Fruit fly (Drosophila melanogaster) whole organism, pupa: ENCODE data around the gene RhoGAP16F.

Experiments
- CG10348 ChIP-seq: fragments of 200-800 bp; sonication (Bioruptor generic); IDR thresholded peaks from 2 replicates; pipeline ENCODE4 v1.3.6; 2022; ENCODE audit warnings: missing biosample characterization, missing genetic modification characterization
- CG12605 ChIP-seq: fragments of 200-800 bp; sonication (Bioruptor generic); IDR thresholded peaks from 2 replicates; pipeline ENCODE4 v1.3.6; 2022; ENCODE audit warnings: missing biosample characterization, missing genetic modification characterization
- CG13204 ChIP-seq: fragments of 200-800 bp; sonication (Bioruptor generic); optimal IDR thresholded peaks from 2 replicates; lab custom pipeline; 2018; ENCODE audit warnings: missing biosample characterization, mild to moderate bottlenecking, missing genetic modification characterization, moderate library complexity
- CG14655 ChIP-seq: fragments of 200-800 bp; sonication (Bioruptor generic); optimal IDR thresholded peaks from 3 replicates; lab custom pipeline; 2017; ENCODE audit warnings: mild to moderate bottlenecking, missing biosample characterization, missing genetic modification reagents, missing genetic modification characterization
- CG15710 ChIP-seq: fragments of 200-800 bp; sonication (Bioruptor generic); optimal IDR thresholded peaks from 2 replicates; lab custom pipeline; 2018; ENCODE audit warnings: missing biosample characterization, mild to moderate bottlenecking, missing genetic modification characterization, moderate library complexity
- CG17806 ChIP-seq: fragments of 200-800 bp; sonication (Bioruptor generic); optimal IDR thresholded peaks from 2 replicates; lab custom pipeline; 2018; ENCODE audit warnings: missing biosample characterization, mild to moderate bottlenecking, missing genetic modification characterization, moderate library complexity
- CG32121 ChIP-seq: fragments of 200-800 bp; sonication (Bioruptor generic); IDR thresholded peaks from 2 replicates; pipeline ENCODE4 v1.3.6; 2022; ENCODE audit warnings: missing biosample characterization, missing genetic modification characterization
- CG34367 ChIP-seq: fragments of 200-800 bp; sonication (Bioruptor generic); optimal IDR thresholded peaks from 2 replicates; lab custom pipeline; 2018; ENCODE audit warnings: missing biosample characterization, mild to moderate bottlenecking, missing genetic modification characterization
- CG4496 ChIP-seq: fragments of 200-800 bp; sonication (Bioruptor generic); IDR thresholded peaks from 3 replicates; pipeline ENCODE4 v1.3.6; 2022; ENCODE audit warnings: missing biosample characterization, missing genetic modification characterization
- CG8159 ChIP-seq: fragments of 200-800 bp; sonication (Bioruptor generic); optimal IDR thresholded peaks from 3 replicates; lab custom pipeline; 2018; ENCODE audit warnings: missing biosample characterization, mild to moderate bottlenecking, missing genetic modification characterization, moderate library complexity
- CG8301 ChIP-seq: fragments of 200-800 bp; sonication (Bioruptor generic); optimal IDR thresholded peaks from 2 replicates; lab custom pipeline; 2018; ENCODE audit warnings: missing biosample characterization, mild to moderate bottlenecking, missing genetic modification characterization
- CG9948 ChIP-seq: fragments of 200-800 bp; sonication (Bioruptor generic); optimal IDR thresholded peaks from 2 replicates; lab custom pipeline; 2018; ENCODE audit warnings: missing biosample characterization, mild to moderate bottlenecking, missing genetic modification characterization, moderate library complexity
- D1 ChIP-seq: fragments of 200-800 bp; sonication (Bioruptor generic); optimal IDR thresholded peaks from 2 replicates; lab custom pipeline; 2018; ENCODE audit warnings: missing biosample characterization, mild to moderate bottlenecking, missing genetic modification characterization, moderate library complexity
- EcR ChIP-seq: fragments of 200-800 bp; sonication (Bioruptor generic); optimal IDR thresholded peaks from 3 replicates; lab custom pipeline; 2019; ENCODE audit warnings: missing biosample characterization, missing genetic modification characterization, mild to moderate bottlenecking, moderate library complexity, missing genetic modification reagents
- Ets98B ChIP-seq: fragments of 200-800 bp; sonication (Bioruptor generic); IDR thresholded peaks from 2 replicates; pipeline ENCODE4 v1.3.6; 2022; ENCODE audit warnings: missing biosample characterization, missing genetic modification characterization
- Pif1A ChIP-seq: fragments of 200-800 bp; sonication (Bioruptor generic); optimal IDR thresholded peaks from 3 replicates; lab custom pipeline; 2016; ENCODE audit warnings: missing biosample characterization, missing genetic modification characterization
- Pif1B ChIP-seq: fragments of 200-800 bp; sonication (Bioruptor generic); optimal IDR thresholded peaks from 3 replicates; lab custom pipeline; 2016; ENCODE audit warnings: missing biosample characterization, missing genetic modification characterization
- Snoo ChIP-seq: fragments of 200-800 bp; sonication (Bioruptor generic); optimal IDR thresholded peaks from 3 replicates; lab custom pipeline; 2017; ENCODE audit warnings: missing biosample characterization, mild to moderate bottlenecking, missing genetic modification characterization, inconsistent platforms
- gl ChIP-seq: fragments of 200-800 bp; sonication (Bioruptor generic); optimal IDR thresholded peaks from 2 replicates; lab custom pipeline; 2018; ENCODE audit warnings: missing biosample characterization, mild to moderate bottlenecking, missing genetic modification characterization
- rn ChIP-seq: fragments of 200-800 bp; sonication (Bioruptor generic); IDR thresholded peaks from 2 replicates; pipeline ENCODE4 v1.3.6; 2022; ENCODE audit warnings: missing biosample characterization, missing genetic modification characterization

Gene RhoGAP16F

dm6 chrX:18130168-18130567, 37.2 kb downstream of the RhoGAP16F start, which contains the start of gene CG43133:
TSS of gene CG43133 (minus strand) at chrX:18130178.
- no peak for TF ChIP-seq CG17806
- TF ChIP-seq CG32121, result no peak
- TF ChIP-seq CG12605 (GFP tag; lab: Robert Waterston, UW), result no peak
- no peak for TF ChIP-seq CG15710
- TF ChIP-seq CG10348 (GFP tag; lab: Robert Waterston, UW), result no peak
- no peak for TF ChIP-seq Ets98B (GFP tag; lab: Robert Waterston, UW)
- no peak for TF ChIP-seq D1
- TF ChIP-seq Snoo (tag; lab: Kevin White, UChicago), result no peak
- TF ChIP-seq CG8301 (tag; lab: Kevin White, UChicago), result no peak
- no peak for TF ChIP-seq CG8159 (tag; lab: Kevin White, UChicago)
- no peak for TF ChIP-seq CG4496

dm6 chrX:18136059-18136458, 43.1 kb downstream of the RhoGAP16F start:
- TF ChIP-seq CG32121 (peak; percentile 74), CG8159 (tag; lab: Kevin White, UChicago) (peak; percentile 33), Pif1B (GFP tag; lab: Kevin White, UChicago) (no peak), CG4496 (no peak; the same call in 1 of the 3 replicates), Pif1A (no peak), CG14655 (GFP tag; lab: Kevin White, UChicago) (no peak), Ets98B (GFP tag; lab: Robert Waterston, UW) (peak; percentile 48; the same call in 1 of the 2 replicates), CG8301 (tag; lab: Kevin White, UChicago) (peak; percentile 33), CG13204 (no peak), CG34367 (tag; lab: Kevin White, UChicago) (no peak), rn (GFP tag; lab: Robert Waterston, UW) (no peak)

- peak; percentile 29 for TF ChIP-seq CG14655 (GFP tag; lab: Kevin White, UChicago)
- TF ChIP-seq CG34367 (tag; lab: Kevin White, UChicago), result no peak
- no peak for TF ChIP-seq CG8301 (tag; lab: Kevin White, UChicago)
- peak; percentile 31; the same call in 1 of the 3 replicates for TF ChIP-seq CG4496
Measured at dm6 chrX:18136910-18137849, 44.2 kb downstream of the RhoGAP16F start, which contains the start of gene ari-1. TSS of gene ari-1 (minus strand) at chrX:18137784.

dm6 chrX:18138297-18138696, 45.4 kb downstream of the RhoGAP16F start, which contains the start of gene CG43229:
TSS of gene CG43229 (plus strand) at chrX:18138542.
- no peak for TF ChIP-seq CG15710
- TF ChIP-seq gl (tag; lab: Kevin White, UChicago), result no peak
- TF ChIP-seq CG34367 (tag; lab: Kevin White, UChicago), result no peak
- TF ChIP-seq CG14655 (GFP tag; lab: Kevin White, UChicago), result no peak
- no peak for TF ChIP-seq CG10348 (GFP tag; lab: Robert Waterston, UW)
- no peak for TF ChIP-seq CG17806
- no peak for TF ChIP-seq CG32121
- no peak for TF ChIP-seq CG4496
- TF ChIP-seq CG8301 (tag; lab: Kevin White, UChicago), result no peak
- TF ChIP-seq Pif1A, result no peak
- TF ChIP-seq Pif1B (GFP tag; lab: Kevin White, UChicago), result no peak
- TF ChIP-seq CG13204, result no peak
- no peak for TF ChIP-seq CG8159 (tag; lab: Kevin White, UChicago)
- TF ChIP-seq CG9948 (tag; lab: Kevin White, UChicago), result no peak
- TF ChIP-seq EcR, result no peak
- no peak for TF ChIP-seq D1
- no peak for TF ChIP-seq rn (GFP tag; lab: Robert Waterston, UW)
- TF ChIP-seq Snoo (tag; lab: Kevin White, UChicago), result no peak

- TF ChIP-seq CG8301 (tag; lab: Kevin White, UChicago) (no peak), Snoo (tag; lab: Kevin White, UChicago) (no peak), EcR (no peak), CG4496 (no peak), CG34367 (tag; lab: Kevin White, UChicago) (no peak), CG17806 (no peak)
Measured at dm6 chrX:18139950-18140349, 47.0 kb downstream of the RhoGAP16F start.

- TF ChIP-seq D1 (no peak), CG4496 (no peak), CG9948 (tag; lab: Kevin White, UChicago) (no peak), CG12605 (GFP tag; lab: Robert Waterston, UW) (no peak), CG32121 (no peak), CG15710 (no peak)
Measured at dm6 chrX:18140932-18141587, 48.1 kb downstream of the RhoGAP16F start.
